Worm (Caenorhabditis elegans) whole organism, young adult: ENCODE results near the gene Y60C6A.2.

Experiments
- B0336.3 ChIP-seq: fragments of 200-800 bp; sonication (Bioruptor generic); IDR thresholded peaks from 2 replicates; pipeline ENCODE4 v1.3.6; 2022; ENCODE audit warnings: missing genetic modification characterization, missing compliant biosample characterization
- C06A6.2 ChIP-seq: fragments of 200-800 bp; sonication (Bioruptor generic); conservative IDR thresholded peaks from 2 replicates; pipeline ENCODE4 v1.3.6; 2022; ENCODE audit warnings: missing genetic modification characterization, missing compliant biosample characterization
- F10E7.11 ChIP-seq: sonication (generic microtip); optimal IDR thresholded peaks from 2 replicates; lab custom pipeline; 2017; ENCODE audit warnings: mild to moderate bottlenecking, missing genetic modification characterization, moderate library complexity, missing compliant biosample characterization
- F49E8.2 ChIP-seq: sonication (generic microtip); optimal IDR thresholded peaks from 3 replicates; lab custom pipeline; 2017; ENCODE audit warnings: missing genetic modification characterization, mild to moderate bottlenecking, missing compliant biosample characterization, antibody characterized with exemption, moderate library complexity; ENCODE audit not compliant: insufficient read depth
- K11D2.4 ChIP-seq: fragments of 200-800 bp; sonication (Bioruptor generic); IDR thresholded peaks from 2 replicates; pipeline ENCODE4 v1.3.6; 2022; ENCODE audit warnings: missing genetic modification reagents, missing genetic modification characterization, missing compliant biosample characterization
- K12H6.12 ChIP-seq: fragments of 200-800 bp; sonication (Bioruptor generic); optimal IDR thresholded peaks from 2 replicates; lab custom pipeline; 2018; ENCODE audit warnings: mild to moderate bottlenecking, missing genetic modification characterization, missing compliant biosample characterization
- T07F8.4 ChIP-seq: sonication (generic microtip); optimal IDR thresholded peaks from 2 replicates; lab custom pipeline; 2016; ENCODE audit warnings: mild to moderate bottlenecking, missing genetic modification characterization, moderate library complexity, missing compliant biosample characterization
- Y56A3A.18 ChIP-seq: fragments of 200-800 bp; sonication (Bioruptor generic); IDR thresholded peaks from 2 replicates; pipeline ENCODE4 v1.3.6; 2022; ENCODE audit warnings: missing genetic modification reagents, missing genetic modification characterization, missing compliant biosample characterization
- Y79H2A.3 ChIP-seq: fragments of 200-800 bp; sonication (Bioruptor generic); conservative IDR thresholded peaks from 2 replicates; pipeline ENCODE4 v1.3.6; 2022; ENCODE audit warnings: missing genetic modification reagents, missing genetic modification characterization, missing compliant biosample characterization
- athp-1 ChIP-seq: sonication (generic microtip); optimal IDR thresholded peaks from 2 replicates; lab custom pipeline; 2017; ENCODE audit warnings: mild to moderate bottlenecking, missing genetic modification characterization, missing compliant biosample characterization
- attf-5 ChIP-seq: fragments of 200-800 bp; sonication (Bioruptor generic); optimal IDR thresholded peaks from 2 replicates; lab custom pipeline; 2018; ENCODE audit warnings: mild to moderate bottlenecking, missing genetic modification characterization, missing compliant biosample characterization
- attf-6 ChIP-seq: fragments of 200-800 bp; sonication (Bioruptor generic); IDR thresholded peaks from 2 replicates; pipeline ENCODE4 v1.3.6; 2022; ENCODE audit warnings: missing genetic modification reagents, missing genetic modification characterization, missing compliant biosample characterization
- cebp-2 ChIP-seq: fragments of 200-800 bp; sonication (Bioruptor generic); IDR thresholded peaks from 2 replicates; pipeline ENCODE4 v1.3.6; 2022; ENCODE audit warnings: missing genetic modification characterization, missing compliant biosample characterization
- ceh-100 ChIP-seq: fragments of 200-800 bp; sonication (Bioruptor generic); IDR thresholded peaks from 2 replicates; pipeline ENCODE4 v1.3.6; 2022; ENCODE audit warnings: missing genetic modification reagents, missing genetic modification characterization, missing compliant biosample characterization
- ceh-40 ChIP-seq: fragments of 200-800 bp; sonication (Bioruptor generic); IDR thresholded peaks from 2 replicates; pipeline ENCODE4 v1.3.6; 2022; ENCODE audit warnings: missing genetic modification characterization, missing compliant biosample characterization
- ceh-91 ChIP-seq: fragments of 200-800 bp; sonication (Bioruptor generic); IDR thresholded peaks from 2 replicates; pipeline ENCODE4 v1.3.6; 2022; ENCODE audit warnings: missing genetic modification reagents, missing genetic modification characterization, missing compliant biosample characterization
- chd-7 ChIP-seq: sonication (generic microtip); optimal IDR thresholded peaks from 2 replicates; lab custom pipeline; 2016; ENCODE audit warnings: mild to moderate bottlenecking, missing genetic modification characterization, moderate library complexity, missing compliant biosample characterization
- dpff-1 ChIP-seq: sonication (generic microtip); optimal IDR thresholded peaks from 2 replicates; lab custom pipeline; 2017; ENCODE audit warnings: mild to moderate bottlenecking, missing genetic modification characterization, missing compliant biosample characterization
- efl-1 ChIP-seq: fragments of 150-350 bp; optimal IDR thresholded peaks from 2 replicates; lab custom pipeline; 2014; ENCODE audit warnings: missing biosample characterization, missing genetic modification reagents, missing genetic modification characterization
- egl-18 ChIP-seq: fragments of 200-800 bp; sonication (Bioruptor generic); IDR thresholded peaks from 2 replicates; pipeline ENCODE4 v1.3.6; 2022; ENCODE audit warnings: missing genetic modification reagents, missing genetic modification characterization, missing compliant biosample characterization
- ekl-4 ChIP-seq: fragments of 200-800 bp; sonication (Bioruptor generic); IDR thresholded peaks from 2 replicates; pipeline ENCODE4 v1.3.6; 2022; ENCODE audit warnings: missing genetic modification reagents, missing genetic modification characterization, missing compliant biosample characterization
- gei-17 ChIP-seq: fragments of 200-800 bp; sonication (Bioruptor generic); optimal IDR thresholded peaks from 2 replicates; lab custom pipeline; 2018; ENCODE audit warnings: mild to moderate bottlenecking, missing genetic modification characterization, missing compliant biosample characterization
- hlh-26 ChIP-seq: fragments of 200-800 bp; sonication (Bioruptor generic); conservative IDR thresholded peaks from 2 replicates; pipeline ENCODE4 v1.3.6; 2022; ENCODE audit warnings: missing genetic modification reagents, missing genetic modification characterization, missing compliant biosample characterization
- hrde-1 ChIP-seq: sonication (generic microtip); optimal IDR thresholded peaks from 2 replicates; lab custom pipeline; 2016; ENCODE audit warnings: missing genetic modification characterization, mild to moderate bottlenecking, missing compliant biosample characterization, moderate library complexity, missing genotype, missing genetic modification reagents, borderline replicate concordance
- hsf-1 ChIP-seq: fragments of 200-800 bp; sonication (Bioruptor generic); IDR thresholded peaks from 2 replicates; pipeline ENCODE4 v1.3.6; 2022; ENCODE audit warnings: missing genetic modification reagents, missing genetic modification characterization, missing compliant biosample characterization
- lag-1 ChIP-seq: fragments of 200-800 bp; sonication (Bioruptor generic); IDR thresholded peaks from 2 replicates; pipeline ENCODE4 v1.3.6; 2022; ENCODE audit warnings: missing genetic modification reagents, missing genetic modification characterization, missing compliant biosample characterization
- let-607 ChIP-seq, 2 experiments: fragments of 200-800 bp in 1 of 2; sonication (Bioruptor generic) in 1 of 2; sonication (generic microtip) in 1 of 2; optimal IDR thresholded peaks; 2 replicates each; lab custom pipeline; 2016 to 2018; ENCODE audit warnings: mild to moderate bottlenecking in 2 of 2, missing compliant biosample characterization in 2 of 2, missing genetic modification characterization in 2 of 2, moderate library complexity in 2 of 2, missing genotype in 1 of 2
- lin-26 ChIP-seq: fragments of 200-800 bp; sonication (Bioruptor generic); IDR thresholded peaks from 2 replicates; pipeline ENCODE4 v1.3.6; 2022; ENCODE audit warnings: missing genetic modification reagents, missing genetic modification characterization, missing compliant biosample characterization
- lin-40 ChIP-seq: sonication (generic microtip); optimal IDR thresholded peaks from 2 replicates; lab custom pipeline; 2016; ENCODE audit warnings: missing genetic modification characterization, mild to moderate bottlenecking, missing compliant biosample characterization, missing genotype, missing genetic modification reagents
- lin-54 ChIP-seq: fragments of 200-800 bp; sonication (Bioruptor generic); optimal IDR thresholded peaks from 2 replicates; lab custom pipeline; 2018; ENCODE audit warnings: mild to moderate bottlenecking, missing genetic modification characterization, missing compliant biosample characterization
- madf-10 ChIP-seq: sonication (generic microtip); optimal IDR thresholded peaks from 2 replicates; lab custom pipeline; 2016; ENCODE audit warnings: mild to moderate bottlenecking, missing genetic modification characterization, missing compliant biosample characterization
- mcd-1 ChIP-seq: fragments of 200-800 bp; sonication (Bioruptor generic); IDR thresholded peaks from 2 replicates; pipeline ENCODE4 v1.3.6; 2022; ENCODE audit warnings: missing genetic modification reagents, missing genetic modification characterization, missing compliant biosample characterization
- nfya-2 ChIP-seq: fragments of 200-800 bp; sonication (Bioruptor generic); IDR thresholded peaks from 2 replicates; pipeline ENCODE4 v1.3.6; 2022; ENCODE audit warnings: missing genetic modification reagents, missing genetic modification characterization, missing compliant biosample characterization
- nfyb-1 ChIP-seq: fragments of 200-800 bp; sonication (Bioruptor generic); IDR thresholded peaks from 2 replicates; pipeline ENCODE4 v1.3.6; 2022; ENCODE audit warnings: missing genetic modification reagents, missing genetic modification characterization, missing compliant biosample characterization
- pha-4 ChIP-seq: fragments of 150-350 bp; sonication (generic microtip); optimal IDR thresholded peaks from 2 replicates; lab custom pipeline; 2014; ENCODE audit warnings: missing biosample characterization, missing genetic modification reagents, missing genetic modification characterization
- rec-8 ChIP-seq, 2 experiments: sonication (generic microtip); optimal IDR thresholded peaks; 2 replicates each; lab custom pipeline; 2016; ENCODE audit warnings: mild to moderate bottlenecking in 2 of 2, missing genetic modification characterization in 2 of 2, missing genetic modification reagents in 2 of 2, missing genotype in 2 of 2, missing biosample characterization in 1 of 2, missing compliant biosample characterization in 1 of 2, moderate library complexity in 1 of 2
- repo-1 ChIP-seq: sonication (generic microtip); optimal IDR thresholded peaks from 2 replicates; lab custom pipeline; 2017; ENCODE audit warnings: mild to moderate bottlenecking, missing genetic modification characterization, missing compliant biosample characterization
- rpc-1 ChIP-seq, 2 experiments: fragments of 150-350 bp in 1 of 2; sonication (generic microtip) in 1 of 2; optimal IDR thresholded peaks; 2 replicates each; lab custom pipeline; 2014 to 2018; ENCODE audit warnings: missing biosample characterization in 1 of 2, missing genetic modification characterization in 1 of 2, missing genetic modification reagents in 1 of 2, missing genotype in 1 of 2
- sdz-38 ChIP-seq: sonication (generic microtip); optimal IDR thresholded peaks from 2 replicates; lab custom pipeline; 2016; ENCODE audit warnings: missing genotype, missing genetic modification characterization, missing compliant biosample characterization
- snpc-3.4 ChIP-seq: sonication (generic microtip); optimal IDR thresholded peaks from 2 replicates; lab custom pipeline; 2017; ENCODE audit warnings: missing genetic modification characterization, mild to moderate bottlenecking, missing compliant biosample characterization, antibody characterized with exemption, moderate library complexity, missing genotype, missing genetic modification reagents
- somi-1 ChIP-seq: fragments of 200-800 bp; sonication (Bioruptor generic); optimal IDR thresholded peaks from 2 replicates; lab custom pipeline; 2018; ENCODE audit warnings: mild to moderate bottlenecking, missing genetic modification characterization, missing compliant biosample characterization
- tlf-1 ChIP-seq: fragments of 200-800 bp; sonication (Bioruptor generic); optimal IDR thresholded peaks from 2 replicates; lab custom pipeline; 2018; ENCODE audit warnings: mild to moderate bottlenecking, missing genetic modification characterization, missing compliant biosample characterization
- zim-3 ChIP-seq: sonication (generic microtip); optimal IDR thresholded peaks from 2 replicates; lab custom pipeline; 2017; ENCODE audit warnings: mild to moderate bottlenecking, missing genetic modification characterization, moderate library complexity, missing compliant biosample characterization
- ztf-18 ChIP-seq: sonication (generic microtip); optimal IDR thresholded peaks from 2 replicates; lab custom pipeline; 2016; ENCODE audit warnings: missing genotype, mild to moderate bottlenecking, missing genetic modification characterization, missing compliant biosample characterization
- ztf-26 ChIP-seq: sonication (generic microtip); optimal IDR thresholded peaks from 2 replicates; lab custom pipeline; 2017; ENCODE audit warnings: missing genetic modification characterization, missing compliant biosample characterization
- ztf-3 ChIP-seq: fragments of 200-800 bp; sonication (Bioruptor generic); optimal IDR thresholded peaks from 2 replicates; lab custom pipeline; 2018; ENCODE audit warnings: mild to moderate bottlenecking, missing genetic modification characterization, missing compliant biosample characterization

The Y60C6A.2 gene

ce11 chrV:4823683-4824391, 38.6 kb upstream of the Y60C6A.2 start (continued):
- TF ChIP-seq K12H6.12 (tag; lab: Kevin White, UChicago) (peak; percentile 46), somi-1 (peak; percentile 57), rec-8 (tag; optimal IDR thresholded peaks at IDR 0.05; lab: Kevin White, UChicago) (peak; percentile 7 to 43), lin-26 (GFP tag; lab: Robert Waterston, UW) (peak; percentile 56), ceh-91 (GFP tag; lab: Robert Waterston, UW) (no peak), ztf-26 (peak; percentile 92), lin-40 (tag; lab: Kevin White, UChicago) (peak; percentile 66), nfya-2 (GFP tag; lab: Robert Waterston, UW) (no peak), K11D2.4 (GFP tag; lab: Robert Waterston, UW) (0 out of 2 replicates have a peak, but pooled peaks have one; percentile 31), attf-5 (peak; percentile 25), let-607 (tag; optimal IDR thresholded peaks at IDR 0.05; lab: Kevin White, UChicago) (peak in 1 of 2 experiments; percentile 60), lag-1 (no peak), chd-7 (peak; percentile 69), T07F8.4 (peak; percentile 30), Y56A3A.18 (GFP tag; lab: Robert Waterston, UW) (peak; percentile 15; the same call in 1 of the 2 replicates), C06A6.2 (GFP tag; lab: Robert Waterston, UW) (peak; percentile 46), hlh-26 (GFP tag; lab: Robert Waterston, UW) (no peak), repo-1 (peak; percentile 89), nfyb-1 (peak; percentile 85), egl-18 (GFP tag; lab: Robert Waterston, UW) (no peak), lin-54 (peak; percentile 54), attf-6 (GFP tag; lab: Robert Waterston, UW) (no peak), mcd-1 (GFP tag; lab: Robert Waterston, UW) (peak; percentile 11; the same call in 1 of the 2 replicates), F10E7.11 (tag; lab: Kevin White, UChicago) (peak; percentile 92), pha-4 (tag; lab: Kevin White, UChicago) (no peak), rpc-1 (optimal IDR thresholded peaks at IDR 0.05; lab: Kevin White, UChicago) (no peak), rpc-1 (tag; optimal IDR thresholded peaks at IDR 0.05; lab: Kevin White, UChicago) (no peak), tlf-1 (GFP tag; lab: Kevin White, UChicago) (peak; percentile 63), madf-10 (tag; lab: Kevin White, UChicago) (peak; percentile 31), athp-1 (peak; percentile 91), ceh-100 (no peak), cebp-2 (no peak), hsf-1 (peak; percentile 48; the same call in 1 of the 2 replicates), ekl-4 (GFP tag; lab: Robert Waterston, UW) (peak; percentile 7; the same call in 1 of the 2 replicates), gei-17 (GFP tag; lab: Kevin White, UChicago) (peak; percentile 69), B0336.3 (GFP tag; lab: Robert Waterston, UW) (peak; percentile 85), ceh-40 (0 out of 2 replicates have a peak, but pooled peaks have one; percentile 36), snpc-3.4 (tag; lab: Kevin White, UChicago) (no peak), zim-3 (tag; lab: Kevin White, UChicago) (peak; percentile 84), ztf-18 (tag; lab: Kevin White, UChicago) (no peak), dpff-1 (tag; lab: Kevin White, UChicago) (peak; percentile 85), ztf-3 (GFP tag; lab: Kevin White, UChicago) (peak; percentile 75), Y79H2A.3 (GFP tag; lab: Robert Waterston, UW) (no peak), hrde-1 (tag; lab: Kevin White, UChicago) (peak; percentile 62), sdz-38 (no peak), F49E8.2 (tag; lab: Kevin White, UChicago) (peak; percentile 14), efl-1 (GFP tag; lab: Kevin White, UChicago) (no peak)
